Fruit fly (Drosophila melanogaster) whole organism, embryonic: ENCODE measurements around the gene CG13894.

Source experiments
- CG10147 ChIP-seq: fragments of 200-800 bp; sonication (Bioruptor generic); optimal IDR thresholded peaks from 2 replicates; lab custom pipeline; 2019; ENCODE audit warnings: missing biosample characterization, mild to moderate bottlenecking, missing genetic modification characterization, moderate library complexity
- CG10209 ChIP-seq: fragments of 200-800 bp; sonication (Bioruptor generic); optimal IDR thresholded peaks from 3 replicates; lab custom pipeline; 2017; ENCODE audit warnings: missing biosample characterization, mild to moderate bottlenecking, missing genetic modification characterization, missing genetic modification reagents
- CG12155 ChIP-seq: fragments of 200-800 bp; sonication (Bioruptor generic); optimal IDR thresholded peaks from 3 replicates; lab custom pipeline; 2016; ENCODE audit warnings: missing biosample characterization, missing genetic modification characterization
- CG12236 ChIP-seq: fragments of 200-800 bp; sonication (Bioruptor generic); optimal IDR thresholded peaks from 2 replicates; lab custom pipeline; 2016; ENCODE audit warnings: missing biosample characterization, missing genetic modification characterization
- CG12942 ChIP-seq: fragments of 200-800 bp; sonication (Bioruptor generic); optimal IDR thresholded peaks from 3 replicates; lab custom pipeline; 2016; ENCODE audit warnings: missing biosample characterization, missing genetic modification characterization
- CG13287 ChIP-seq: fragments of 200-800 bp; sonication (Bioruptor generic); IDR thresholded peaks from 2 replicates; pipeline ENCODE4 v1.3.6; 2022; ENCODE audit warnings: missing biosample characterization, missing genetic modification characterization; ENCODE audit not compliant: partially characterized antibody
- CG15696 ChIP-seq: fragments of 200-800 bp; sonication (Bioruptor generic); optimal IDR thresholded peaks from 2 replicates; lab custom pipeline; 2019; ENCODE audit warnings: missing biosample characterization, mild to moderate bottlenecking, missing genetic modification characterization, moderate library complexity
- CG18599 ChIP-seq: fragments of 200-800 bp; sonication (Bioruptor generic); optimal IDR thresholded peaks from 3 replicates; lab custom pipeline; 2017; ENCODE audit warnings: missing biosample characterization, missing genetic modification characterization, mild to moderate bottlenecking, moderate library complexity, missing genetic modification reagents
- CG2712 ChIP-seq: fragments of 200-800 bp; optimal IDR thresholded peaks from 3 replicates; lab custom pipeline; 2019; ENCODE audit warnings: missing biosample characterization, mild to moderate bottlenecking, missing genetic modification characterization, moderate library complexity
- CG31441 ChIP-seq: fragments of 200-800 bp; sonication (Bioruptor generic); IDR thresholded peaks from 2 replicates; pipeline ENCODE4 v1.3.6; 2022; ENCODE audit warnings: missing biosample characterization, missing genetic modification characterization
- CG4404 ChIP-seq: fragments of 200-800 bp; sonication (Bioruptor generic); IDR thresholded peaks from 2 replicates; pipeline ENCODE4 v1.3.6; 2022; ENCODE audit warnings: missing biosample characterization, missing genetic modification characterization
- CG4707 ChIP-seq: fragments of 200-800 bp; sonication (Bioruptor generic); optimal IDR thresholded peaks from 2 replicates; lab custom pipeline; 2018; ENCODE audit warnings: missing biosample characterization, mild to moderate bottlenecking, missing genetic modification characterization, moderate library complexity
- CG6683 ChIP-seq: fragments of 200-800 bp; sonication (Bioruptor generic); optimal IDR thresholded peaks from 2 replicates; lab custom pipeline; 2017; ENCODE audit warnings: missing biosample characterization, mild to moderate bottlenecking, missing genetic modification characterization, missing genetic modification reagents
- CG6813 ChIP-seq: fragments of 200-800 bp; sonication (Bioruptor generic); optimal IDR thresholded peaks from 2 replicates; lab custom pipeline; 2017; ENCODE audit warnings: missing biosample characterization, missing genetic modification characterization, mild to moderate bottlenecking, moderate library complexity, missing genetic modification reagents
- CG7357 ChIP-seq: fragments of 200-800 bp; sonication (Bioruptor generic); IDR thresholded peaks from 3 replicates; pipeline ENCODE4 v1.3.6; 2022; ENCODE audit warnings: missing biosample characterization, missing genetic modification characterization
- CG7786 ChIP-seq: fragments of 200-800 bp; sonication (Bioruptor generic); optimal IDR thresholded peaks from 2 replicates; lab custom pipeline; 2016; ENCODE audit warnings: missing biosample characterization, missing genetic modification characterization
- CG8290 ChIP-seq, 3 experiments: fragments of 200-800 bp; sonication (Bioruptor generic); optimal IDR thresholded peaks; 2 replicates each; lab custom pipeline; 2016 to 2019; ENCODE audit warnings: missing biosample characterization in 3 of 3, missing genetic modification characterization in 3 of 3, mild to moderate bottlenecking in 2 of 3, moderate library complexity in 1 of 3
- CG8359 ChIP-seq: fragments of 200-800 bp; sonication (Bioruptor generic); optimal IDR thresholded peaks from 2 replicates; lab custom pipeline; 2017; ENCODE audit warnings: missing biosample characterization, mild to moderate bottlenecking, missing genetic modification characterization, borderline replicate concordance
- Dad ChIP-seq: fragments of 200-800 bp; sonication (Bioruptor generic); optimal IDR thresholded peaks from 3 replicates; lab custom pipeline; 2016; ENCODE audit warnings: missing biosample characterization, missing genetic modification characterization
- Dref ChIP-seq: fragments of 200-800 bp; sonication (Bioruptor generic); IDR thresholded peaks from 2 replicates; pipeline ENCODE4 v1.3.6; 2022; ENCODE audit warnings: missing biosample characterization, missing genetic modification characterization
- HHEX ChIP-seq: fragments of 200-800 bp; sonication (Bioruptor generic); optimal IDR thresholded peaks from 3 replicates; lab custom pipeline; 2017; ENCODE audit warnings: missing biosample characterization, mild to moderate bottlenecking, missing genetic modification characterization, missing genetic modification reagents
- Hand ChIP-seq: fragments of 200-800 bp; sonication (Bioruptor generic); optimal IDR thresholded peaks from 2 replicates; lab custom pipeline; 2017; ENCODE audit warnings: mild to moderate bottlenecking, missing biosample characterization, missing genetic modification reagents, missing genetic modification characterization
- Hmx ChIP-seq: fragments of 200-800 bp; sonication (Bioruptor generic); optimal IDR thresholded peaks from 2 replicates; lab custom pipeline; 2016; ENCODE audit warnings: missing biosample characterization, missing genetic modification characterization
- Sox100B ChIP-seq: fragments of 200-800 bp; sonication (Bioruptor generic); optimal IDR thresholded peaks from 3 replicates; lab custom pipeline; 2018; ENCODE audit warnings: missing biosample characterization, mild to moderate bottlenecking, missing genetic modification characterization
- Sry-δ ChIP-seq: fragments of 200-800 bp; sonication (Bioruptor generic); optimal IDR thresholded peaks from 2 replicates; lab custom pipeline; 2016; ENCODE audit warnings: missing biosample characterization, missing genetic modification characterization
- abd-A ChIP-seq: fragments of 200-800 bp; sonication (Bioruptor generic); optimal IDR thresholded peaks from 3 replicates; lab custom pipeline; 2019; ENCODE audit warnings: missing biosample characterization, mild to moderate bottlenecking, missing genetic modification characterization, moderate library complexity
- ato ChIP-seq: fragments of 200-800 bp; sonication (Bioruptor generic); IDR thresholded peaks from 2 replicates; pipeline ENCODE4 v1.3.6; 2022; ENCODE audit warnings: missing biosample characterization, missing genetic modification characterization; ENCODE audit not compliant: partially characterized antibody
- caup ChIP-seq: fragments of 200-800 bp; sonication (Bioruptor generic); optimal IDR thresholded peaks from 3 replicates; lab custom pipeline; 2017; ENCODE audit warnings: missing biosample characterization, mild to moderate bottlenecking, missing genetic modification characterization, moderate library complexity; ENCODE audit not compliant: severe bottlenecking
- chm ChIP-seq: fragments of 200-800 bp; sonication (Bioruptor generic); IDR thresholded peaks from 2 replicates; pipeline ENCODE4 v1.3.6; 2022; ENCODE audit warnings: missing biosample characterization, missing genetic modification characterization
- ci ChIP-seq: fragments of 200-800 bp; sonication (Bioruptor generic); IDR thresholded peaks from 3 replicates; pipeline ENCODE4 v1.3.6; 2022; ENCODE audit warnings: missing biosample characterization, missing genetic modification characterization
- dpn ChIP-seq, 2 experiments: fragments of 200-800 bp; sonication (Bioruptor generic); optimal IDR thresholded peaks; 3 replicates each; lab custom pipeline; 2016; ENCODE audit warnings: missing biosample characterization in 2 of 2, missing genetic modification characterization in 2 of 2
- en ChIP-seq: fragments of 200-800 bp; sonication (Bioruptor generic); optimal IDR thresholded peaks from 2 replicates; lab custom pipeline; 2016; ENCODE audit warnings: missing biosample characterization, missing genetic modification characterization
- eve ChIP-seq, 2 experiments: fragments of >200 bp; optimal IDR thresholded peaks; 2 replicates each; lab custom pipeline; 2017; ENCODE audit warnings: missing biosample characterization in 2 of 2, missing genetic modification characterization in 2 of 2
- gce ChIP-seq: fragments of 200-800 bp; sonication (Bioruptor generic); IDR thresholded peaks from 3 replicates; pipeline ENCODE4 v1.3.6; 2022; ENCODE audit warnings: missing biosample characterization, missing genetic modification characterization
- gcm ChIP-seq: fragments of 200-800 bp; sonication (Bioruptor generic); optimal IDR thresholded peaks from 2 replicates; lab custom pipeline; 2019; ENCODE audit warnings: missing biosample characterization, mild to moderate bottlenecking, missing genetic modification characterization, moderate library complexity
- gro ChIP-seq: fragments of 200-800 bp; sonication (Bioruptor generic); optimal IDR thresholded peaks from 2 replicates; lab custom pipeline; 2016; ENCODE audit warnings: missing biosample characterization, missing genetic modification characterization
- h ChIP-seq: fragments of >200 bp; optimal IDR thresholded peaks from 2 replicates; lab custom pipeline; 2017
- hbn ChIP-seq: fragments of 200-800 bp; sonication (Bioruptor generic); IDR thresholded peaks from 2 replicates; pipeline ENCODE4 v1.3.6; 2022; ENCODE audit warnings: missing biosample characterization, missing genetic modification characterization; ENCODE audit not compliant: partially characterized antibody
- inv ChIP-seq: fragments of 200-800 bp; sonication (Bioruptor generic); IDR thresholded peaks from 2 replicates; pipeline ENCODE4 v1.3.6; 2022; ENCODE audit warnings: missing biosample characterization, missing genetic modification characterization; ENCODE audit not compliant: partially characterized antibody
- kah ChIP-seq: fragments of 200-800 bp; sonication (Bioruptor generic); optimal IDR thresholded peaks from 2 replicates; lab custom pipeline; 2018; ENCODE audit warnings: missing biosample characterization, mild to moderate bottlenecking, missing genetic modification characterization
- prd ChIP-seq, 3 experiments: fragments of >200 bp in 2 of 3; fragments of 200-800 bp in 1 of 3; sonication (Bioruptor generic) in 1 of 3; optimal IDR thresholded peaks in 2 of 3; IDR thresholded peaks in 1 of 3; 2 replicates in 2 of 3; 3 replicates in 1 of 3; pipeline versions ENCODE4 v1.3.6 to Lab custom; 2017 to 2022; ENCODE audit warnings: missing biosample characterization in 1 of 3, missing genetic modification characterization in 1 of 3
- shn ChIP-seq: fragments of 200-800 bp; sonication (Bioruptor generic); optimal IDR thresholded peaks from 3 replicates; lab custom pipeline; 2016; ENCODE audit warnings: missing biosample characterization, missing genetic modification characterization
- sima ChIP-seq: fragments of 200-800 bp; sonication (Bioruptor generic); optimal IDR thresholded peaks from 2 replicates; lab custom pipeline; 2016; ENCODE audit warnings: missing biosample characterization, missing genetic modification characterization
- slou ChIP-seq: fragments of 200-800 bp; sonication (Bioruptor generic); optimal IDR thresholded peaks from 3 replicates; lab custom pipeline; 2016; ENCODE audit warnings: missing biosample characterization, missing genetic modification characterization
- sug ChIP-seq: fragments of 200-800 bp; optimal IDR thresholded peaks from 2 replicates; lab custom pipeline; 2019; ENCODE audit warnings: missing biosample characterization, mild to moderate bottlenecking, missing genetic modification characterization, moderate library complexity
- tll ChIP-seq, 2 experiments: fragments of 200-800 bp in 1 of 2; fragments of >200 bp in 1 of 2; sonication (Bioruptor generic) in 1 of 2; optimal IDR thresholded peaks; 2 replicates each; lab custom pipeline; 2017 to 2019; ENCODE audit warnings: missing biosample characterization in 2 of 2, missing genetic modification characterization in 2 of 2, mild to moderate bottlenecking in 1 of 2, moderate library complexity in 1 of 2
- tx ChIP-seq: fragments of 200-800 bp; sonication (Bioruptor generic); optimal IDR thresholded peaks from 2 replicates; lab custom pipeline; 2016; ENCODE audit warnings: missing biosample characterization, missing genetic modification characterization

The CG13894 gene

dm6 chr3L:700160-700917 lies 1.4 kb upstream of the CG13894 start (continued):
- TF ChIP-seq sug (peak; percentile 27), CG7357 (GFP tag; lab: Robert Waterston, UW) (no peak), tll (GFP tag; optimal IDR thresholded peaks at IDR 0.05; lab: Kevin White, UChicago) (no peak), dpn (GFP tag; optimal IDR thresholded peaks at IDR 0.05; lab: Kevin White, UChicago) (peak; percentile 13 to 60), h (lab: Kevin White, UChicago) (no peak), CG13287 (GFP tag; lab: Robert Waterston, UW) (no peak), CG4404 (GFP tag; lab: Robert Waterston, UW) (no peak), Hmx (no peak), Dad (GFP tag; lab: Kevin White, UChicago) (no peak), HHEX (GFP tag; lab: Kevin White, UChicago) (peak; percentile 61), gcm (peak; percentile 63), CG8290 (GFP tag; optimal IDR thresholded peaks at IDR 0.05; lab: Kevin White, UChicago) (peak; percentile 87), CG8290 (tag; optimal IDR thresholded peaks at IDR 0.05; lab: Kevin White, UChicago) (no peak), inv (GFP tag; lab: Robert Waterston, UW) (no peak), CG2712 (tag; lab: Kevin White, UChicago) (peak; percentile 69), Sox100B (peak; percentile 63), prd (optimal IDR thresholded peaks at IDR 0.05; lab: Kevin White, UChicago) (no peak), prd (GFP tag; IDR thresholded peaks at IDR 0.05; lab: Robert Waterston, UW) (no peak), hbn (GFP tag; lab: Robert Waterston, UW) (no peak), sima (GFP tag; lab: Kevin White, UChicago) (no peak), CG12236 (GFP tag; lab: Kevin White, UChicago) (no peak), CG18599 (GFP tag; lab: Kevin White, UChicago) (peak; percentile 75), Hand (GFP tag; lab: Kevin White, UChicago) (peak; percentile 67), gce (0 out of 3 replicates have a peak, but pooled peaks have one; percentile 32), chm (GFP tag; lab: Robert Waterston, UW) (peak; percentile 56; the same call in 1 of the 2 replicates), CG6683 (no peak), CG15696 (tag; lab: Kevin White, UChicago) (no peak), CG12155 (GFP tag; lab: Kevin White, UChicago) (no peak), CG10147 (peak; percentile 83), eve (GFP tag; optimal IDR thresholded peaks at IDR 0.05; lab: Kevin White, UChicago) (no peak), CG7786 (no peak), kah (GFP tag; lab: Kevin White, UChicago) (peak; percentile 46), Sry-δ (no peak), Dref (GFP tag; lab: Robert Waterston, UW) (no peak), ato (no peak), CG31441 (GFP tag; lab: Robert Waterston, UW) (peak; percentile 73), CG12942 (GFP tag; lab: Kevin White, UChicago) (peak; percentile 37), CG6813 (GFP tag; lab: Kevin White, UChicago) (peak; percentile 21), CG10209 (GFP tag; lab: Kevin White, UChicago) (no peak), caup (GFP tag; lab: Kevin White, UChicago) (peak; percentile 61), slou (GFP tag; lab: Kevin White, UChicago) (no peak), CG8359 (GFP tag; lab: Kevin White, UChicago) (peak; percentile 28), gro (GFP tag; lab: Kevin White, UChicago) (peak; percentile 73), tx (no peak), shn (GFP tag; lab: Kevin White, UChicago) (no peak), CG4707 (GFP tag; lab: Kevin White, UChicago) (peak; percentile 37), abd-A (tag; lab: Kevin White, UChicago) (no peak), en (GFP tag; lab: Kevin White, UChicago) (peak; percentile 49), ci (GFP tag; lab: Robert Waterston, UW) (peak; percentile 60; the same call in 2 of the 3 replicates)
